Worm (Caenorhabditis elegans) whole organism, young adult: ENCODE results near the gene best-12.

Experiments
- C06A6.2 ChIP-seq: fragments of 200-800 bp; sonication (Bioruptor generic); conservative IDR thresholded peaks from 2 replicates; pipeline ENCODE4 v1.3.6; 2022; ENCODE audit warnings: missing genetic modification characterization, missing compliant biosample characterization
- F39B2.1 ChIP-seq: fragments of 200-800 bp; sonication (Bioruptor generic); IDR thresholded peaks from 2 replicates; pipeline ENCODE4 v1.3.6; 2022; ENCODE audit warnings: missing genetic modification reagents, missing genetic modification characterization, missing compliant biosample characterization
- F55B11.4 ChIP-seq: sonication (generic microtip); optimal IDR thresholded peaks from 2 replicates; lab custom pipeline; 2016; ENCODE audit warnings: missing compliant biosample characterization, missing genetic modification characterization, borderline replicate concordance; ENCODE audit not compliant: insufficient read depth
- ama-1 ChIP-seq, 3 experiments: fragments of 150-350 bp in 1 of 3; sonication (generic microtip) in 2 of 3; optimal IDR thresholded peaks; 2 replicates each; lab custom pipeline; 2014 to 2018; ENCODE audit warnings: missing biosample characterization in 2 of 3, missing genetic modification characterization in 2 of 3, missing genetic modification reagents in 2 of 3
- let-526 ChIP-seq: fragments of 200-800 bp; sonication (Bioruptor generic); IDR thresholded peaks from 2 replicates; pipeline ENCODE4 v1.3.6; 2022; ENCODE audit warnings: missing genetic modification reagents, missing genetic modification characterization, missing compliant biosample characterization
- lin-35 ChIP-seq, 3 experiments: fragments of 150-350 bp in 2 of 3; sonication (generic microtip) in 1 of 3; optimal IDR thresholded peaks; 2 replicates each; lab custom pipeline; 2014 to 2018; ENCODE audit warnings: missing biosample characterization in 3 of 3, missing genetic modification characterization in 3 of 3, missing genetic modification reagents in 3 of 3
- mcd-1 ChIP-seq: fragments of 200-800 bp; sonication (Bioruptor generic); IDR thresholded peaks from 2 replicates; pipeline ENCODE4 v1.3.6; 2022; ENCODE audit warnings: missing genetic modification reagents, missing genetic modification characterization, missing compliant biosample characterization
- mel-28 ChIP-seq: sonication (generic microtip); optimal IDR thresholded peaks from 2 replicates; lab custom pipeline; 2016; ENCODE audit warnings: borderline replicate concordance, mild to moderate bottlenecking, missing genetic modification characterization, missing compliant biosample characterization

ce11 chrV:16042743-16043014 lies 6.6 kb upstream of the best-12 start:
- TF ChIP-seq let-526 (GFP tag; lab: Robert Waterston, UW) (no peak), mcd-1 (no peak), ama-1 (optimal IDR thresholded peaks at IDR 0.05; lab: Kevin White, UChicago) (no peak), ama-1 (GFP tag; optimal IDR thresholded peaks at IDR 0.05; lab: Kevin White, UChicago) (no peak), F39B2.1 (GFP tag; lab: Robert Waterston, UW) (no peak), F55B11.4 (tag; lab: Kevin White, UChicago) (no peak), lin-35 (GFP tag; optimal IDR thresholded peaks at IDR 0.05; lab: Kevin White, UChicago) (no peak), mel-28 (no peak), C06A6.2 (GFP tag; lab: Robert Waterston, UW) (no peak)
